Fruit fly (Drosophila melanogaster): ENCODE data around the gene CG16974.

CG16974 gene

dm6 chr2L:13222225-13222648, 30.5 kb upstream of the CG16974 start, which contains the start of the genes Ski6 and CG16812 (continued):
- TF ChIP-seq Elba2 (GFP tag; optimal IDR thresholded peaks at IDR 0.05) = peak; percentile 29
- TF ChIP-seq lbe (GFP tag; optimal IDR thresholded peaks at IDR 0.05) = no peak
- no peak for TF ChIP-seq CkIIα-i1 (GFP tag; IDR thresholded peaks at IDR 0.05)
- peak; percentile 65 for TF ChIP-seq CG7556 (GFP tag; optimal IDR thresholded peaks at IDR 0.05)
- TF ChIP-seq gem (tag; optimal IDR thresholded peaks at IDR 0.05) = peak; percentile 89
- TF ChIP-seq cad (GFP tag; optimal IDR thresholded peaks at IDR 0.05) = no peak
- TF ChIP-seq BtbVII (GFP tag; optimal IDR thresholded peaks at IDR 0.05) = no peak
- no peak for TF ChIP-seq Mes4 (GFP tag; optimal IDR thresholded peaks at IDR 0.05)
- TF ChIP-seq CG10979 (tag; optimal IDR thresholded peaks at IDR 0.05) = peak; percentile 67
- TF ChIP-seq CG14860 (GFP tag; IDR thresholded peaks at IDR 0.05; ENCODE audit: partially characterized antibody) = no peak
- TF ChIP-seq CG1647 (GFP tag; optimal IDR thresholded peaks at IDR 0.05) = no peak
- peak; percentile 51 for TF ChIP-seq NC2β (GFP tag; optimal IDR thresholded peaks at IDR 0.05)
- peak; percentile 76 for TF ChIP-seq Dref (GFP tag; IDR thresholded peaks at IDR 0.05)
- peak; percentile 78 for TF ChIP-seq CG9817 (tag; optimal IDR thresholded peaks at IDR 0.05)
- TF ChIP-seq CG10267 (tag; optimal IDR thresholded peaks at IDR 0.05) = peak; percentile 97
- no peak for TF ChIP-seq CG4328 (GFP tag; optimal IDR thresholded peaks at IDR 0.05)
- no peak for TF ChIP-seq Gug (GFP tag; IDR thresholded peaks at IDR 0.05)
- peak; percentile 42 for TF ChIP-seq Sry-δ (GFP tag; optimal IDR thresholded peaks at IDR 0.05)
- TF ChIP-seq rib (GFP tag; IDR thresholded peaks at IDR 0.05) = no peak
- peak; percentile 82 for TF ChIP-seq Fer3 (tag; optimal IDR thresholded peaks at IDR 0.05)
- TF ChIP-seq MTF-1 (GFP tag; optimal IDR thresholded peaks at IDR 0.05; ENCODE audit: borderline replicate concordance) = peak; percentile 68
- TF ChIP-seq Dip3 (GFP tag; optimal IDR thresholded peaks at IDR 0.05) = peak; percentile 30
- peak; percentile 84 for TF ChIP-seq nmo (GFP tag; optimal IDR thresholded peaks at IDR 0.05)
- TF ChIP-seq CG15514 (GFP tag; optimal IDR thresholded peaks at IDR 0.05) = peak; percentile 51
- no peak for TF ChIP-seq CG3163 (GFP tag; optimal IDR thresholded peaks at IDR 0.05)
- peak; percentile 66 for TF ChIP-seq fd3F (GFP tag; optimal IDR thresholded peaks at IDR 0.05)
- TF ChIP-seq CG9932 (GFP tag; IDR thresholded peaks at IDR 0.05) = peak; percentile 78
- no peak for TF ChIP-seq p53 (GFP tag; optimal IDR thresholded peaks at IDR 0.05)
- no peak for TF ChIP-seq Dip2 (GFP tag; IDR thresholded peaks at IDR 0.05)
- no peak for TF ChIP-seq nom (GFP tag; optimal IDR thresholded peaks at IDR 0.05)
- peak; percentile 15 for TF ChIP-seq zfh2 (GFP tag; optimal IDR thresholded peaks at IDR 0.05)
- TF ChIP-seq CG9437 (GFP tag; optimal IDR thresholded peaks at IDR 0.05) = no peak
- peak; percentile 35 for TF ChIP-seq chn (GFP tag; optimal IDR thresholded peaks at IDR 0.05)
- TF ChIP-seq bsh (GFP tag; optimal IDR thresholded peaks at IDR 0.05) = peak in 1 of 2 experiments; percentile 79
- no peak for TF ChIP-seq tup (GFP tag; optimal IDR thresholded peaks at IDR 0.05)
- peak; percentile 63; the same call in 2 of the 3 replicates for TF ChIP-seq CG16813 (GFP tag; IDR thresholded peaks at IDR 0.05; ENCODE audit: partially characterized antibody)
- no peak for TF ChIP-seq CG7839 (tag; optimal IDR thresholded peaks at IDR 0.05)
- TF ChIP-seq Vsx1 (GFP tag; optimal IDR thresholded peaks at IDR 0.05) = no peak
- TF ChIP-seq Hr39 (optimal IDR thresholded peaks at IDR 0.05) = no peak
- TF ChIP-seq CG10147 (GFP tag; optimal IDR thresholded peaks at IDR 0.05) = no peak
- no peak for TF ChIP-seq CG7987 (GFP tag; optimal IDR thresholded peaks at IDR 0.05)
- TF ChIP-seq Hr51 (GFP tag; optimal IDR thresholded peaks at IDR 0.05) = no peak
- no peak for TF ChIP-seq exex (tag; optimal IDR thresholded peaks at IDR 0.05)
- TF ChIP-seq Atf6 (GFP tag; IDR thresholded peaks at IDR 0.05) = peak; percentile 66
- peak; percentile 43 for TF ChIP-seq CG2202 (tag; optimal IDR thresholded peaks at IDR 0.05)
- no peak for TF ChIP-seq CG18011 (GFP tag; optimal IDR thresholded peaks at IDR 0.05)
- no peak for TF ChIP-seq hb (GFP tag; IDR thresholded peaks at IDR 0.05; ENCODE audit: partially characterized antibody)
- TF ChIP-seq Sin3A (optimal IDR thresholded peaks at IDR 0.05) = no peak
- peak; percentile 28 for TF ChIP-seq HHEX (GFP tag; optimal IDR thresholded peaks at IDR 0.05)
- TF ChIP-seq CG9727 (GFP tag; optimal IDR thresholded peaks at IDR 0.05) = peak; percentile 63
